Worm (Caenorhabditis elegans): ENCODE measurements around the gene gpla-1.

gpla-1 gene

ce11 chrV:11937710-11938109, at the start of gene gpla-1:
TSS of gene gpla-1 (minus strand) at chrV:11937810.
- TF ChIP-seq bed-3 (GFP tag; optimal IDR thresholded peaks at IDR 0.05) (no peak), mep-1 (tag; optimal IDR thresholded peaks at IDR 0.05) (no peak), pha-4 (tag; optimal IDR thresholded peaks at IDR 0.05) (no peak), ceh-83 (GFP tag; optimal IDR thresholded peaks at IDR 0.05) (no peak), unc-120 (tag; optimal IDR thresholded peaks at IDR 0.05; ENCODE audit: poor library complexity, severe bottlenecking) (no peak), sptf-1 (tag; optimal IDR thresholded peaks at IDR 0.05) (no peak)

- no peak for TF ChIP-seq sem-2 (GFP tag; optimal IDR thresholded peaks at IDR 0.05)
- TF ChIP-seq sptf-1 (tag; optimal IDR thresholded peaks at IDR 0.05) = no peak
- TF ChIP-seq ceh-43 (GFP tag; optimal IDR thresholded peaks at IDR 0.05) = no peak
- TF ChIP-seq tbx-8 (GFP tag; optimal IDR thresholded peaks at IDR 0.05) = no peak
- TF ChIP-seq unc-62 (GFP tag; optimal IDR thresholded peaks at IDR 0.05) = no peak
- no peak for TF ChIP-seq mls-2 (tag; optimal IDR thresholded peaks at IDR 0.05)
- no peak for TF ChIP-seq lsy-2 (tag; optimal IDR thresholded peaks at IDR 0.05)
- TF ChIP-seq elt-1 (tag; optimal IDR thresholded peaks at IDR 0.05; ENCODE audit: borderline replicate concordance, insufficient read depth) = no peak
- TF ChIP-seq ces-1 (GFP tag; optimal IDR thresholded peaks at IDR 0.05) = peak; percentile 97
- no peak for TF ChIP-seq nhr-76 (tag; optimal IDR thresholded peaks at IDR 0.05)
- no peak for TF ChIP-seq nhr-2 (tag; optimal IDR thresholded peaks at IDR 0.05)
- peak; percentile 80 for TF ChIP-seq blmp-1 (tag; optimal IDR thresholded peaks at IDR 0.05)
These were observed 48.7 kb upstream of the gpla-1 start for ce11 chrV:11986078-11986869.

- TF ChIP-seq elt-3 (tag; optimal IDR thresholded peaks at IDR 0.05) (no peak), sem-2 (GFP tag; optimal IDR thresholded peaks at IDR 0.05) (no peak), drap-1 (GFP tag; optimal IDR thresholded peaks at IDR 0.05) (no peak), ces-1 (GFP tag; optimal IDR thresholded peaks at IDR 0.05) (no peak), bed-3 (GFP tag; optimal IDR thresholded peaks at IDR 0.05) (no peak), ceh-83 (GFP tag; optimal IDR thresholded peaks at IDR 0.05) (no peak)
These were observed 47.8 kb upstream of the gpla-1 start, which contains the start of gene mans-2 for ce11 chrV:11985384-11985783. TSS of gene mans-2 (minus strand) at chrV:11985484.

ce11 chrV:11982309-11982708, 44.7 kb upstream of the gpla-1 start, which contains the start of gene rpt-1:
TSS of gene rpt-1 (minus strand) at chrV:11982397.
- TF ChIP-seq lsy-2 (tag; optimal IDR thresholded peaks at IDR 0.05) (peak; percentile 50), hlh-1 (tag; optimal IDR thresholded peaks at IDR 0.05) (peak; percentile 44), ztf-11 (tag; optimal IDR thresholded peaks at IDR 0.05) (no peak), ces-1 (GFP tag; optimal IDR thresholded peaks at IDR 0.05) (peak; percentile 52), lin-13 (tag; optimal IDR thresholded peaks at IDR 0.05) (peak; percentile 70), nhr-28 (tag; optimal IDR thresholded peaks at IDR 0.05) (no peak), unc-62 (GFP tag; optimal IDR thresholded peaks at IDR 0.05) (peak; percentile 17), pha-4 (tag; optimal IDR thresholded peaks at IDR 0.05) (peak; percentile 33), nhr-12 (tag; optimal IDR thresholded peaks at IDR 0.05) (no peak), sptf-1 (tag; optimal IDR thresholded peaks at IDR 0.05) (peak; percentile 35), nhr-237 (tag; optimal IDR thresholded peaks at IDR 0.05) (peak; percentile 68), ceh-83 (GFP tag; optimal IDR thresholded peaks at IDR 0.05) (peak; percentile 0), mep-1 (tag; optimal IDR thresholded peaks at IDR 0.05) (peak; percentile 69)

- TF ChIP-seq cnd-1 (tag; optimal IDR thresholded peaks at IDR 0.05) (peak; percentile 57), sem-2 (GFP tag; optimal IDR thresholded peaks at IDR 0.05) (peak; percentile 51), elt-3 (tag; optimal IDR thresholded peaks at IDR 0.05) (no peak), blmp-1 (tag; optimal IDR thresholded peaks at IDR 0.05) (no peak), ceh-43 (GFP tag; optimal IDR thresholded peaks at IDR 0.05) (no peak), snpc-4 (tag; optimal IDR thresholded peaks at IDR 0.05) (no peak), M03D4.4 (tag; optimal IDR thresholded peaks at IDR 0.05) (peak; percentile 53), ham-2 (GFP tag; optimal IDR thresholded peaks at IDR 0.05) (peak; percentile 76), hlh-1 (tag; optimal IDR thresholded peaks at IDR 0.05) (peak; percentile 35), lin-13 (tag; optimal IDR thresholded peaks at IDR 0.05) (peak; percentile 93), flh-1 (GFP tag; optimal IDR thresholded peaks at IDR 0.05) (no peak), nhr-2 (tag; optimal IDR thresholded peaks at IDR 0.05) (no peak), unc-120 (tag; optimal IDR thresholded peaks at IDR 0.05; ENCODE audit: poor library complexity, severe bottlenecking) (peak; percentile 71), elt-1 (tag; optimal IDR thresholded peaks at IDR 0.05; ENCODE audit: borderline replicate concordance, insufficient read depth) (peak; percentile 31), mep-1 (tag; optimal IDR thresholded peaks at IDR 0.05) (peak; percentile 81), unc-39 (tag; optimal IDR thresholded peaks at IDR 0.05) (no peak), bed-3 (GFP tag; optimal IDR thresholded peaks at IDR 0.05) (no peak), pha-4 (tag; optimal IDR thresholded peaks at IDR 0.05) (peak; percentile 92), lin-32 (GFP tag; optimal IDR thresholded peaks at IDR 0.05) (no peak), ceh-83 (GFP tag; optimal IDR thresholded peaks at IDR 0.05) (peak; percentile 66), unc-62 (GFP tag; optimal IDR thresholded peaks at IDR 0.05) (peak; percentile 25), nhr-28 (tag; optimal IDR thresholded peaks at IDR 0.05) (no peak), nhr-237 (tag; optimal IDR thresholded peaks at IDR 0.05) (peak; percentile 49), nhr-76 (tag; optimal IDR thresholded peaks at IDR 0.05) (no peak), mab-5 (tag; optimal IDR thresholded peaks at IDR 0.05) (no peak), drap-1 (GFP tag; optimal IDR thresholded peaks at IDR 0.05) (peak; percentile 82), ztf-11 (tag; optimal IDR thresholded peaks at IDR 0.05) (peak; percentile 54), ceh-39 (tag; optimal IDR thresholded peaks at IDR 0.05) (peak; percentile 92)
These were observed 42.3 kb upstream of the gpla-1 start, which contains the start of gene snr-4 for ce11 chrV:11979673-11980561. TSS of gene snr-4 (minus strand) at chrV:11979723.
